Fruit fly (Drosophila melanogaster) whole organism, wandering third instar larva: ENCODE results near the gene Ste12DOR.

Experiments
- CG32264 ChIP-seq: fragments of 200-800 bp; sonication (Bioruptor generic); optimal IDR thresholded peaks from 2 replicates; lab custom pipeline; 2016; ENCODE audit warnings: missing biosample characterization, missing genetic modification characterization
- CrebA ChIP-seq: fragments of 200-800 bp; sonication (Bioruptor generic); optimal IDR thresholded peaks from 2 replicates; lab custom pipeline; 2016; ENCODE audit warnings: missing biosample characterization, mild to moderate bottlenecking, missing genetic modification characterization, borderline replicate concordance
- Dfd ChIP-seq: fragments of >200 bp; optimal IDR thresholded peaks from 2 replicates; lab custom pipeline; 2017; ENCODE audit warnings: missing biosample characterization, missing genetic modification characterization
- Dif ChIP-seq: fragments of 200-275, 200-300 bp; sonication (Bioruptor generic); optimal IDR thresholded peaks from 2 replicates; lab custom pipeline; 2018; ENCODE audit warnings: missing biosample characterization, missing genetic modification characterization; ENCODE audit not compliant: partially characterized antibody
- GATAd ChIP-seq: sonication (Bioruptor generic); optimal IDR thresholded peaks from 2 replicates; lab custom pipeline; 2016; ENCODE audit warnings: missing biosample characterization, missing genetic modification characterization
- Hnf4 ChIP-seq: fragments of 200-800 bp; sonication (Bioruptor generic); optimal IDR thresholded peaks from 2 replicates; lab custom pipeline; 2016; ENCODE audit warnings: missing biosample characterization, mild to moderate bottlenecking, missing genetic modification characterization
- Hr83 ChIP-seq: fragments of 200-300 bp; sonication (Bioruptor generic); optimal IDR thresholded peaks from 2 replicates; lab custom pipeline; 2016; ENCODE audit warnings: missing biosample characterization, mild to moderate bottlenecking, missing genetic modification characterization, moderate library complexity; ENCODE audit not compliant: poor library complexity, severe bottlenecking
- Jra ChIP-seq: sonication (Bioruptor generic); optimal IDR thresholded peaks from 2 replicates; lab custom pipeline; 2016; ENCODE audit warnings: missing biosample characterization, missing genetic modification characterization
- Myc ChIP-seq: fragments of >200 bp; optimal IDR thresholded peaks from 2 replicates; lab custom pipeline; 2017
- N ChIP-seq: fragments of >200 bp; optimal IDR thresholded peaks from 2 replicates; lab custom pipeline; 2018; ENCODE audit warnings: missing biosample characterization, missing external identifiers, missing genetic modification characterization
- OdsH ChIP-seq: fragments of 200-800 bp; sonication (Bioruptor generic); optimal IDR thresholded peaks from 2 replicates; lab custom pipeline; 2016; ENCODE audit warnings: missing biosample characterization, mild to moderate bottlenecking, missing genetic modification characterization
- Rel ChIP-seq, 2 experiments: fragments of 200-800 bp; sonication (Bioruptor generic) in 1 of 2; optimal IDR thresholded peaks; 2 replicates in 1 of 2; 3 replicates in 1 of 2; lab custom pipeline; 2016 to 2019; ENCODE audit warnings: mild to moderate bottlenecking in 2 of 2, missing biosample characterization in 2 of 2, missing genetic modification characterization in 2 of 2, moderate library complexity in 1 of 2
- Sp1 ChIP-seq: fragments of 200-800 bp; sonication (Bioruptor generic); optimal IDR thresholded peaks from 3 replicates; lab custom pipeline; 2019; ENCODE audit warnings: missing biosample characterization, mild to moderate bottlenecking, missing genetic modification characterization, moderate library complexity
- br ChIP-seq: fragments of 200-800 bp; sonication (Bioruptor generic); optimal IDR thresholded peaks from 2 replicates; lab custom pipeline; 2016; ENCODE audit warnings: missing biosample characterization, missing genetic modification characterization
- brk ChIP-seq: fragments of 200-800 bp; sonication (Bioruptor generic); optimal IDR thresholded peaks from 2 replicates; lab custom pipeline; 2016; ENCODE audit warnings: missing biosample characterization, mild to moderate bottlenecking, missing genetic modification characterization
- ey ChIP-seq: fragments of 200-800 bp; sonication (Bioruptor generic); optimal IDR thresholded peaks from 2 replicates; lab custom pipeline; 2016; ENCODE audit warnings: missing biosample characterization, missing genetic modification characterization
- foxo ChIP-seq, 2 experiments: fragments of 200-800 bp; sonication (Bioruptor generic); optimal IDR thresholded peaks; 2 replicates in 1 of 2; 3 replicates in 1 of 2; lab custom pipeline; 2016 to 2017; ENCODE audit warnings: missing biosample characterization in 2 of 2, missing genetic modification characterization in 2 of 2
- fru ChIP-seq: fragments of 200-800 bp; sonication (Bioruptor generic); optimal IDR thresholded peaks from 3 replicates; lab custom pipeline; 2016; ENCODE audit warnings: missing biosample characterization, mild to moderate bottlenecking, missing genetic modification characterization
- h ChIP-seq: fragments of 200-800 bp; sonication (Bioruptor generic); optimal IDR thresholded peaks from 3 replicates; lab custom pipeline; 2016; ENCODE audit warnings: missing biosample characterization, mild to moderate bottlenecking, missing genetic modification characterization
- jim ChIP-seq: fragments of 175-275, 200-325 bp; sonication (Bioruptor generic); optimal IDR thresholded peaks from 2 replicates; lab custom pipeline; 2016; ENCODE audit warnings: missing biosample characterization, mild to moderate bottlenecking, missing genetic modification characterization
- pan ChIP-seq: fragments of >200 bp; optimal IDR thresholded peaks from 2 replicates; lab custom pipeline; 2017
- psq ChIP-seq: fragments of 200-800 bp; sonication (Bioruptor generic); optimal IDR thresholded peaks from 3 replicates; lab custom pipeline; 2017; ENCODE audit warnings: missing biosample characterization, mild to moderate bottlenecking, missing genetic modification characterization, moderate library complexity
- sage ChIP-seq: fragments of 200-800 bp; sonication (Bioruptor generic); optimal IDR thresholded peaks from 2 replicates; lab custom pipeline; 2016; ENCODE audit warnings: missing biosample characterization, mild to moderate bottlenecking, missing genetic modification characterization
- usp ChIP-seq: fragments of >200 bp; optimal IDR thresholded peaks from 2 replicates; lab custom pipeline; 2017; ENCODE audit warnings: missing biosample characterization, missing genetic modification characterization
- woc ChIP-seq: sonication (Bioruptor generic); optimal IDR thresholded peaks from 2 replicates; lab custom pipeline; 2016; ENCODE audit warnings: missing biosample characterization, mild to moderate bottlenecking, missing genetic modification characterization

Ste12DOR gene

dm6 chrX:13996724-13997281 is 3.2 kb upstream of the Ste12DOR start:
- TF ChIP-seq psq (GFP tag; lab: Kevin White, UChicago) (peak; percentile 89), CrebA (GFP tag; lab: Kevin White, UChicago) (no peak), Dfd (GFP tag; lab: Kevin White, UChicago) (peak; percentile 64)
- TF ChIP-seq, all 38 proteins: peak for 2

- TF ChIP-seq usp (GFP tag; lab: Kevin White, UChicago) (no peak), Rel (GFP tag; optimal IDR thresholded peaks at IDR 0.05; lab: Kevin White, UChicago) (no peak), Rel (tag; optimal IDR thresholded peaks at IDR 0.05; lab: Kevin White, UChicago) (peak; percentile 62)
Observed at dm6 chrX:14014177-14014576, 14.2 kb downstream of the Ste12DOR start.

- TF ChIP-seq Hnf4 = peak; percentile 53
- no peak for TF ChIP-seq Dif
- peak; percentile 1 for TF ChIP-seq fru (GFP tag; lab: Kevin White, UChicago)
- no peak for TF ChIP-seq Hr83 (GFP tag; lab: Kevin White, UChicago)
- TF ChIP-seq Jra = no peak
- no peak for TF ChIP-seq OdsH (GFP tag; lab: Kevin White, UChicago)
Observed at dm6 chrX:14014678-14015444, 14.9 kb downstream of the Ste12DOR start.

- TF ChIP-seq ey (GFP tag; lab: Kevin White, UChicago) (no peak), Hr83 (GFP tag; lab: Kevin White, UChicago) (no peak), foxo (GFP tag; optimal IDR thresholded peaks at IDR 0.05; lab: Kevin White, UChicago) (no peak), N (GFP tag; lab: Kevin White, UChicago) (no peak), GATAd (GFP tag; lab: Kevin White, UChicago) (no peak), sage (no peak)
Observed at dm6 chrX:14015445-14015720, 15.4 kb downstream of the Ste12DOR start.

dm6 chrX:14017414-14017813 is 17.4 kb downstream of the Ste12DOR start:
- no peak for TF ChIP-seq h
- no peak for TF ChIP-seq CG32264 (GFP tag; lab: Kevin White, UChicago)
- no peak for TF ChIP-seq woc (GFP tag; lab: Kevin White, UChicago)
- no peak for TF ChIP-seq Myc (lab: Kevin White, UChicago)
- no peak for TF ChIP-seq Jra
- TF ChIP-seq brk (GFP tag; lab: Kevin White, UChicago) = no peak
- TF ChIP-seq pan (lab: Kevin White, UChicago) = no peak
- TF ChIP-seq jim (GFP tag; lab: Kevin White, UChicago) = no peak
- no peak for TF ChIP-seq ey (GFP tag; lab: Kevin White, UChicago)
- TF ChIP-seq Rel (GFP tag; optimal IDR thresholded peaks at IDR 0.05; lab: Kevin White, UChicago) = no peak
- no peak for TF ChIP-seq Rel (tag; optimal IDR thresholded peaks at IDR 0.05; lab: Kevin White, UChicago)
- no peak for TF ChIP-seq sage
- no peak for TF ChIP-seq foxo (GFP tag; optimal IDR thresholded peaks at IDR 0.05; lab: Kevin White, UChicago)

dm6 chrX:14019048-14019447 is 19.0 kb downstream of the Ste12DOR start:
- TF ChIP-seq woc (GFP tag; lab: Kevin White, UChicago) (no peak), Sp1 (GFP tag; lab: Kevin White, UChicago) (no peak), OdsH (GFP tag; lab: Kevin White, UChicago) (no peak), Hnf4 (no peak), foxo (GFP tag; optimal IDR thresholded peaks at IDR 0.05; lab: Kevin White, UChicago) (peak in 1 of 2 experiments; percentile 12), fru (GFP tag; lab: Kevin White, UChicago) (peak; percentile 1), CG32264 (GFP tag; lab: Kevin White, UChicago) (no peak), brk (GFP tag; lab: Kevin White, UChicago) (no peak), psq (GFP tag; lab: Kevin White, UChicago) (no peak), h (no peak), br (GFP tag; lab: Kevin White, UChicago) (no peak)

dm6 chrX:14025410-14025809 is 25.4 kb downstream of the Ste12DOR start:
- TF ChIP-seq psq (GFP tag; lab: Kevin White, UChicago) = no peak
- no peak for TF ChIP-seq jim (GFP tag; lab: Kevin White, UChicago)
- no peak for TF ChIP-seq CG32264 (GFP tag; lab: Kevin White, UChicago)
- TF ChIP-seq Hr83 (GFP tag; lab: Kevin White, UChicago) = no peak
